Worm (Caenorhabditis elegans) whole organism, L3 larva: Measurements from ENCODE around the gene C18A11.4.

Experiments used
- lin-15B ChIP-seq: fragments of 150-350 bp; optimal IDR thresholded peaks from 2 replicates; lab custom pipeline; 2014; ENCODE audit warnings: missing biosample characterization, missing genetic modification characterization
- nhr-11 ChIP-seq: fragments of 150-350 bp; optimal IDR thresholded peaks from 2 replicates; lab custom pipeline; 2014; ENCODE audit warnings: missing biosample characterization, missing genetic modification characterization
- nhr-77 ChIP-seq: fragments of 150-350 bp; optimal IDR thresholded peaks from 2 replicates; lab custom pipeline; 2014; ENCODE audit warnings: missing biosample characterization, missing genetic modification characterization
- snpc-4 ChIP-seq: fragments of 150-350 bp; optimal IDR thresholded peaks from 2 replicates; lab custom pipeline; 2014; ENCODE audit warnings: missing biosample characterization, missing genetic modification characterization

ce11 chrX:8003663-8004062 lies 41.7 kb upstream of the C18A11.4 start, which contains the start of the genes F45E1.1 and F45E1.2:
- no peak for TF ChIP-seq nhr-77 (tag; lab: Kevin White, UChicago)
- TF ChIP-seq snpc-4 (tag; lab: Kevin White, UChicago) = no peak
- TF ChIP-seq lin-15B (tag; lab: Kevin White, UChicago) = no peak
- no peak for TF ChIP-seq nhr-11
